Worm (Caenorhabditis elegans): ENCODE measurements around the gene rsf-1.

DNA sequence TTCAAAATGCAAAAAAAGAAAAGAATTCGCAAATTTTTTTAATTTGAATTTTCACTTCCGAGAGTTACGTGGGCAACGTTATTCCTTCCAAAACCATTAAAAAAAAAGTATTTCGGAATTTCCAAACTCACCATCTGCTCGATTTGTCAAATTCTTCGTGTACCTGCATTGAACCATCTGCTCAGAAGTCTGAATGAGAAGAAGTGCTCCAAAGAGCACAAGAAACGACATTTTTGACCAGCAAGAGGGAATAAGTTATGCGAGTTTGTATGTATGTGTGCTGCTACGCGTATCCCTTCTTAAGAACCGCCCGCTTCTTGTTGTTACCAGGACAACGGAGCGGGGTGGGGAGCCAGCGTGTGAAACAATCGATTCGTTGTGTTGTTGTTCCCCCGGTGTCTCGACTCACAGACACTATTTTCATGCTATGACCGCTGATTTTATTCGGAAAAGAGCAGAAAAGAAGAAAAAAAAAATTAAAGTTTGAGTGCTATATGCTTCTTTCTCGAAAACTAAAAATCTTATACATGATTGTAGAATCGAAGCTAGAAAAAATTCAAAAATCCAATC lies 37.2 kb downstream of the rsf-1 start, which contains the start of gene lgc-20:
- TF ChIP-seq elt-3 (tag; optimal IDR thresholded peaks at IDR 0.05) (no peak), ces-1 (GFP tag; optimal IDR thresholded peaks at IDR 0.05) (no peak), nhr-76 (tag; optimal IDR thresholded peaks at IDR 0.05) (no peak), unc-62 (GFP tag; optimal IDR thresholded peaks at IDR 0.05) (no peak), nhr-77 (tag; optimal IDR thresholded peaks at IDR 0.05) (no peak), zag-1 (tag; optimal IDR thresholded peaks at IDR 0.05) (no peak), snu-23 (GFP tag; optimal IDR thresholded peaks at IDR 0.05) (no peak), alr-1 (tag; optimal IDR thresholded peaks at IDR 0.05; ENCODE audit: borderline replicate concordance) (no peak), ztf-11 (tag; optimal IDR thresholded peaks at IDR 0.05) (no peak), snpc-4 (tag; optimal IDR thresholded peaks at IDR 0.05) (no peak), nhr-12 (tag; optimal IDR thresholded peaks at IDR 0.05) (no peak), tbx-2 (tag; optimal IDR thresholded peaks at IDR 0.05) (no peak)
